Worm (Caenorhabditis elegans): ENCODE data around the gene str-185.

The str-185 gene

ce11 chrIV:4388854-4389253 is 40.9 kb downstream of the str-185 start:
- peak; percentile 4 for TF ChIP-seq elt-2 (tag; optimal IDR thresholded peaks at IDR 0.05)

- TF ChIP-seq ceh-28 (tag; optimal IDR thresholded peaks at IDR 0.05) (peak; percentile 24), elt-2 (tag; optimal IDR thresholded peaks at IDR 0.05) (peak; percentile 70), mdl-1 (tag; optimal IDR thresholded peaks at IDR 0.05) (no peak), nhr-11 (tag; optimal IDR thresholded peaks at IDR 0.05) (no peak)
These were observed 43.5 kb downstream of the str-185 start, which contains the start of gene tald-1 for ce11 chrIV:4386351-4386750. TSS of gene tald-1 (plus strand) at chrIV:4386651.

Measured in whole organism, L3 larva.